Worm (Caenorhabditis elegans) whole organism, dauer: Measurements from ENCODE around the gene C10A4.6.

Source experiments
- unc-62 ChIP-seq: sonication (generic microtip); optimal IDR thresholded peaks from 2 replicates; lab custom pipeline; 2017; ENCODE audit warnings: missing biosample characterization, missing genetic modification reagents, missing genetic modification characterization

C10A4.6 gene

DNA sequence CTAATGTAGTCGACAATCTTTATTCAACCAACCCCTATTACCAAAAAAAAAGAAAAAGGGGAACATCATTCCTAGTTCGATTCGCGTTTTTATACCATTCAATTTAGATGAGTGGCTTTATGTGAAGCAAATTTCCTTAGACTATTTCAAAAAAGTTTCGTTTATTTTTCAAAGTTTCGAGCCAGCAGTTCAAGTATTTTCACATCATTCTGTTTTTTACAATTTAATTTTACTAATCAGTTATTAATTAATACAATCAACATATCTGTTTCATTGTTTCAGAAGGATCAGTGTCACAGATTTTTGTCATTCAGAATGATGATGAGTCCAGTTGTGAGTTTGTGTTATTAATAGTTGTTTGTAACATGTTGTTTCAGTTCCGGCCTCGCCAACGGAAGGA, 19.6 kb downstream of the C10A4.6 start, which contains the start of gene C10A4.2:
Gene C10A4.2 (plus strand): TSS at position 301 of the 400 bp plus-strand sequence.
- no peak for TF ChIP-seq unc-62 (GFP tag; lab: Kevin White, UChicago)

DNA sequence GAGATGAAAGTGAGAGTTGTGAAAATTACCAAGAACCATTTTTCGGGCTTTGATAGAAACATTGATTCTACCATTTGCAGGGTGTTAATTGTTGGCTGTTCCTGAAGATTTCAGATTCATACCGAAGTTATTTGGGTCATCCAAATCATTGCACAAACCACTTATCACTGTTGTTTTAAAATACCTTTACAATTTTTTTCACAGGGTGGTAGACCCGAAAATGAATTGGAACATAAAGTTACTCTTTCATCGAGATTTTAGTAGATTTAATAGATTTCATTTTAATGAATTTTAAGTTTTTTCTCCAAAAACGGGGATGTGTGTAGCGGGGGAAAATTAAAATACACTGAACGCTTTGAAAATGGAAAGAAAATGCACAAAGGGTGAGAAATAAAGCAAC, 25.1 kb downstream of the C10A4.6 start, which contains the start of gene C10A4.7:
Gene C10A4.7 (minus strand): TSS at position 101 of the 400 bp plus-strand sequence.
- TF ChIP-seq unc-62 (GFP tag; lab: Kevin White, UChicago), result no peak

ce11 chrX:7416082-7416481, 25.7 kb downstream of the C10A4.6 start, which contains the start of gene C10A4.1:
Gene C10A4.1 (plus strand): TSS chrX:7416382.
- no peak for TF ChIP-seq unc-62 (GFP tag; lab: Kevin White, UChicago)

DNA sequence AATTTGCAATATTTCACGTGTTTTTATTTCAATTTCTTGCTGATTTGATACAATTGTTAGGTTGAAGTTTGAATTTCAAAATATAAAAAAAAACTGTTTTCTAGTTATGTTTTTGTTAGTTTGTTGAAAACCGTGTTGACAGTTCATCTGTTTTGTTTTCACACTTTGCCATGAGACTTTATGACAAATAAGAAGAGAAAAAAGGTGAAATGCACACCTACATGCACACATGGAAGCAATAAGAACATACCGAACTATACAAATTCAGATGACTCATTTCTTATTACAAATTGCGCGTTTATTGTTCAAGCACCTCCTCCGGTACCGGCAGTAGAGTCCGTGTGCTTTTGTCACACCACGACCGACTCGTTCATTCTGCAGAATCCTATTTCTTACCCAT, 30.2 kb downstream of the C10A4.6 start, which contains the start of gene C10A4.9:
Gene C10A4.9 (plus strand): TSS at position 301 of the 400 bp plus-strand sequence.
- no peak for TF ChIP-seq unc-62 (GFP tag; lab: Kevin White, UChicago)

DNA sequence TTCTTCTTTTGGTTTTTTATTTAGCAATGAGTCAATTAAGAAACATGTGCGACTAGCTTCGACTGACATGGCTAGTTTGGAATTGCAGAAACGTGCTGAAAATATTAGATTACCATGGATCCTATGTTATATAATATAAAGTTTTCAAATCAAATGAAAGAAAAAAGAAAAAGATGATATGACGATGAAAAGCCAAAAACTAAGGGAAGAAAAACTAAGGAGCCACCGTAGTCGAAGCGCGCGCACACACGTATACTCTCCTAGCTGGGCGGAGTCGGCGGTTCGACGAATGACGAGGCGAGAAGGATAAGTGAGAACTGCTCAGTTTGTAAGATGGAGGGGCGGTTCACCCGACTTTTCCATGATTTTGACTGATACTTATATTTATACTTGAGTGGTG, 34.4 kb downstream of the C10A4.6 start, which contains the start of gene mnm-2:
Gene mnm-2 (minus strand): TSS at position 101 of the 400 bp plus-strand sequence.
- no peak for TF ChIP-seq unc-62 (GFP tag; lab: Kevin White, UChicago)

- TF ChIP-seq unc-62 (GFP tag; lab: Kevin White, UChicago), result no peak
Observed at ce11 chrX:7430483-7430882, 40.1 kb downstream of the C10A4.6 start.

DNA sequence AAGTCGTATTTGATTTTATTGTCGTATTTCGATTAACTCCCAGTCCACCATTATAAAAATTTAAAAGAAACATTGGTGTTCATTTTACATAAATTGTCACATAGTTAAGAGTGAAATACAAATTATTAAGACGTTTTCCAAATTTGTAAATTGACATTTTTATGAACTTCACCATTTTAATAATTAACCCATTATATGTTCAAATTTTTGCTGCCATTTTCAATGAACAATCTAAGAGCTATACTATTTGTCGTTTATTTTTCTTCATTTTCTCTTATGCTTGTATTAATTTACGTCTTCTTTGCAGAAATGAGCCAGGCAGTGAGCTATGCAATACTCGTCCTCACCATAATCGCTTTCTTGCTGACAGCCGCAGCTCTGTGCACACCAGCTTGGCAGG, 40.8 kb downstream of the C10A4.6 start, which contains the start of gene clc-2:
Gene clc-2 (plus strand): TSS at position 301 of the 400 bp plus-strand sequence.
- no peak for TF ChIP-seq unc-62 (GFP tag; lab: Kevin White, UChicago)

ce11 chrX:7433269-7433668, 42.9 kb downstream of the C10A4.6 start, which contains the start of gene clc-5:
Gene clc-5 (plus strand): TSS chrX:7433569.
- TF ChIP-seq unc-62 (GFP tag; lab: Kevin White, UChicago), result no peak

DNA sequence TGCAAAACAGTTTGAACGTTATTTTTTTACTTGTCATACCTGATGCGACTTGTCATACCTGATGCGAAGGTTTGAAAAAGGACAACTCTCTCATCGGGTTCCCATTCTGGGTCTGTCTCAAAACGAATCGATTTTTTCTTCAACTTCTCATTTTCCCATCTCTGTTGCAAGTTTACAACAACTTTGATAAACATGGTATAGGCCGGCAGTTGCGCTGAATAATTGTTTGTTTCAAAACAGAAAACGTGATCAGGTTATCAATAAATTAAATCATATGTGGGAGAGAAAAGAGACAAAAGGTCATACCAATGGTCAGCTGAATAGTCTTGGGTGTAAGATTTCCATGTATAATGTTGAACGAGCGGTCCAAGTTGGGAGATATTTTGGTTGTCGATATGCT, 46.5 kb downstream of the C10A4.6 start:
- TF ChIP-seq unc-62 (GFP tag; lab: Kevin White, UChicago), result no peak

DNA sequence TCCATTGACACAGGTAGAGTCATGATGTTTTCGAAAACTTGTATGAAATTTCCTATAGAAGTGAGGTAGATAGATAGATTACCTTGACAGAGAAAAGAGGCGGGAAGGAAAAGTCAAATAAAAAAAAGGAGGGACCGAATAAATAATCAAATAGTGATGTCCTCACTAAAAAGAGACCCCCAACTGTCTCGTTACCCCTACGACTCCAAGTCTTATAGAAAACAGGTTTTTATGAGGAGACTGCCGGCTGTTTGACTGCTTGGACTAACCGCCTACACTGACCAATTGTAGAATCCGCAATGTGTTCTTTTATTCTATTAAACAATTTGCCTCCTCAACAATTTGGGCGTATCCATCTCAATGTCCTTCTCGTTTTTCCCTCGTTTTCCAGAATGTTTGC, 47.6 kb downstream of the C10A4.6 start, which contains the start of gene C01C10.2:
Gene C01C10.2 (minus strand): TSS at position 170 of the 400 bp plus-strand sequence.
- TF ChIP-seq unc-62 (GFP tag; lab: Kevin White, UChicago), result no peak

DNA sequence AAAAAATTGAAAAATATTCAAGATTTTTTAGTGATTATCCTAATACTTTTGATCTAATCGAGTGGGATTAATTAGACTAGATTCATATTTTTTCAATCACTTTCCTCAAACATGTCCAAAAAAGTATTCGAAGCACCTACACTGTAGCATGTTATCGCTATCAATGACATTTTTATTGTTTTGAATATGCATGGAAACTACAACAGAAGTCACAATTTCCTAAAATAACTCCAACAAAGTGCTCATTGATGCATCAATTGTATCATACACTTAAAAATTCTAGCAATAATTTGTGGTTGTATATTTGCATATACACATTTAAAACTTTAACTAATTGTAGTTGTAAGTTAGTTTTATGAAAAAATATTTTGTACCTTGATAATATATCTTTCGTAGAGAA, 49.7 kb downstream of the C10A4.6 start:
- TF ChIP-seq unc-62 (GFP tag; lab: Kevin White, UChicago), result no peak
